Worm (Caenorhabditis elegans) whole organism, L4 larva: ENCODE measurements around the gene K05F1.9.
"Not testable (repeated sequence)": the region's sequence is repeated elsewhere in the genome, so short reads cannot be mapped to it uniquely, and the experiment has no call there.

Experiments
- Y105C5A.15 ChIP-seq: fragments of 200-800 bp; sonication (Bioruptor generic); IDR thresholded peaks from 2 replicates; pipeline ENCODE4 v1.3.6; 2022; ENCODE audit warnings: missing genetic modification characterization, missing compliant biosample characterization
- Y48G9A.11 ChIP-seq: fragments of 200-800 bp; sonication (Bioruptor generic); IDR thresholded peaks from 2 replicates; pipeline ENCODE4 v1.3.6; 2022; ENCODE audit warnings: missing genetic modification reagents, missing genetic modification characterization, missing compliant biosample characterization
- ZK546.5 ChIP-seq, 2 experiments: sonication (generic microtip); optimal IDR thresholded peaks; 2 replicates each; lab custom pipeline; 2017; ENCODE audit warnings: missing biosample characterization in 2 of 2, missing genetic modification characterization in 2 of 2
- ceh-20 ChIP-seq: fragments of 200-800 bp; sonication (Bioruptor generic); IDR thresholded peaks from 2 replicates; pipeline ENCODE4 v1.3.6; 2022; ENCODE audit warnings: missing genetic modification reagents, missing genetic modification characterization, missing compliant biosample characterization
- ceh-32 ChIP-seq: sonication (generic microtip); optimal IDR thresholded peaks from 2 replicates; lab custom pipeline; 2016; ENCODE audit warnings: mild to moderate bottlenecking, missing genetic modification characterization, missing compliant biosample characterization; ENCODE audit not compliant: poor library complexity
- ctbp-1 ChIP-seq: fragments of 200-800 bp; sonication (Bioruptor generic); IDR thresholded peaks from 2 replicates; pipeline ENCODE4 v1.3.6; 2022; ENCODE audit warnings: missing genetic modification reagents, missing genetic modification characterization, missing compliant biosample characterization
- daf-12 ChIP-seq: fragments of 150-350 bp; optimal IDR thresholded peaks from 2 replicates; lab custom pipeline; 2014; ENCODE audit warnings: missing biosample characterization, missing genetic modification reagents, missing genetic modification characterization
- dmd-9 ChIP-seq: fragments of 200-800 bp; sonication (Bioruptor generic); IDR thresholded peaks from 2 replicates; pipeline ENCODE4 v1.3.6; 2022; ENCODE audit warnings: missing genetic modification reagents, missing genetic modification characterization, missing compliant biosample characterization
- duxl-1 ChIP-seq: sonication (generic microtip); optimal IDR thresholded peaks from 2 replicates; lab custom pipeline; 2016; ENCODE audit warnings: mild to moderate bottlenecking, missing genetic modification characterization, moderate library complexity, missing compliant biosample characterization; ENCODE audit not compliant: poor library complexity
- egl-27 ChIP-seq: sonication (generic microtip); optimal IDR thresholded peaks from 3 replicates; lab custom pipeline; 2017; ENCODE audit warnings: missing biosample characterization, missing genetic modification reagents, missing genetic modification characterization
- fkh-10 ChIP-seq: fragments of 150-350 bp; optimal IDR thresholded peaks from 2 replicates; lab custom pipeline; 2014; ENCODE audit warnings: missing biosample characterization, missing genetic modification reagents, missing genetic modification characterization
- fos-1 ChIP-seq: fragments of 150-350 bp; optimal IDR thresholded peaks from 2 replicates; lab custom pipeline; 2014; ENCODE audit warnings: missing biosample characterization, missing genetic modification characterization
- hif-1 ChIP-seq, 2 experiments: sonication (generic microtip); optimal IDR thresholded peaks; 2 replicates each; lab custom pipeline; 2016 to 2017; ENCODE audit warnings: missing compliant biosample characterization in 2 of 2, missing genetic modification characterization in 2 of 2, missing genetic modification reagents in 2 of 2, missing genotype in 2 of 2, mild to moderate bottlenecking in 1 of 2
- hlh-11 ChIP-seq: fragments of 200-800 bp; sonication (Bioruptor generic); optimal IDR thresholded peaks from 2 replicates; lab custom pipeline; 2018; ENCODE audit warnings: mild to moderate bottlenecking, missing genetic modification characterization, missing compliant biosample characterization
- hlh-30 ChIP-seq: sonication (generic microtip); optimal IDR thresholded peaks from 2 replicates; lab custom pipeline; 2017; ENCODE audit warnings: antibody characterized with exemption, mild to moderate bottlenecking, missing genetic modification characterization, missing compliant biosample characterization; ENCODE audit not compliant: insufficient read depth
- jun-1 ChIP-seq: fragments of 150-350 bp; optimal IDR thresholded peaks from 2 replicates; lab custom pipeline; 2014; ENCODE audit warnings: missing biosample characterization, missing genetic modification reagents, missing genetic modification characterization
- lim-7 ChIP-seq: fragments of 200-800 bp; sonication (Bioruptor generic); IDR thresholded peaks from 2 replicates; pipeline ENCODE4 v1.3.6; 2022; ENCODE audit warnings: missing genetic modification characterization, missing compliant biosample characterization
- lin-13 ChIP-seq: fragments of 150-350 bp; optimal IDR thresholded peaks from 2 replicates; lab custom pipeline; 2014; ENCODE audit warnings: missing biosample characterization, missing genetic modification reagents, missing genetic modification characterization
- lin-29 ChIP-seq: fragments of 200-800 bp; sonication (Bioruptor generic); IDR thresholded peaks from 2 replicates; pipeline ENCODE4 v1.3.6; 2022; ENCODE audit warnings: missing genetic modification reagents, missing genetic modification characterization, missing compliant biosample characterization
- madf-5 ChIP-seq, 2 experiments: fragments of 200-800 bp; sonication (Bioruptor generic); IDR thresholded peaks; 2 replicates each; pipeline ENCODE4 v1.3.6; 2022; ENCODE audit warnings: missing compliant biosample characterization in 2 of 2, missing genetic modification characterization in 2 of 2
- mdl-1 ChIP-seq, 2 experiments: fragments of 150-350 bp in 1 of 2; sonication (generic microtip) in 1 of 2; optimal IDR thresholded peaks; 2 replicates each; lab custom pipeline; 2014 to 2017; ENCODE audit warnings: missing biosample characterization in 2 of 2, missing genetic modification characterization in 2 of 2
- mep-1 ChIP-seq: fragments of 150-350 bp; sonication (generic microtip); optimal IDR thresholded peaks from 3 replicates; lab custom pipeline; 2014; ENCODE audit warnings: missing biosample characterization, missing genetic modification characterization
- mxl-3 ChIP-seq: fragments of 200-800 bp; sonication (Bioruptor generic); optimal IDR thresholded peaks from 2 replicates; lab custom pipeline; 2018; ENCODE audit warnings: mild to moderate bottlenecking, missing genetic modification characterization, missing compliant biosample characterization
- nhr-102 ChIP-seq: sonication (generic microtip); optimal IDR thresholded peaks from 2 replicates; lab custom pipeline; 2016; ENCODE audit warnings: mild to moderate bottlenecking, missing genetic modification characterization, moderate library complexity, missing compliant biosample characterization
- nhr-11 ChIP-seq: fragments of 150-350 bp; optimal IDR thresholded peaks from 2 replicates; lab custom pipeline; 2014; ENCODE audit warnings: missing biosample characterization, missing genetic modification characterization
- nhr-25 ChIP-seq: sonication (generic microtip); optimal IDR thresholded peaks from 2 replicates; lab custom pipeline; 2017; ENCODE audit warnings: missing genetic modification characterization, mild to moderate bottlenecking, missing compliant biosample characterization, antibody characterized with exemption, moderate library complexity, borderline replicate concordance; ENCODE audit not compliant: insufficient read depth
- nhr-28 ChIP-seq: fragments of 150-350 bp; optimal IDR thresholded peaks from 2 replicates; lab custom pipeline; 2014; ENCODE audit warnings: missing biosample characterization, missing genetic modification characterization
- nhr-41 ChIP-seq: fragments of 200-800 bp; sonication (Bioruptor generic); IDR thresholded peaks from 2 replicates; pipeline ENCODE4 v1.3.6; 2022; ENCODE audit warnings: missing genetic modification reagents, missing genetic modification characterization, missing compliant biosample characterization
- nhr-48 ChIP-seq: sonication (generic microtip); optimal IDR thresholded peaks from 2 replicates; lab custom pipeline; 2016; ENCODE audit warnings: mild to moderate bottlenecking, missing genetic modification characterization, missing compliant biosample characterization
- pha-4 ChIP-seq, 2 experiments: fragments of 150-350 bp in 1 of 2; fragments of 200-800 bp in 1 of 2; sonication (Bioruptor generic) in 1 of 2; IDR thresholded peaks in 1 of 2; optimal IDR thresholded peaks in 1 of 2; 2 replicates each; pipeline versions ENCODE4 v1.3.6 to Lab custom; 2014 to 2022; ENCODE audit warnings: missing genetic modification characterization in 2 of 2, missing genetic modification reagents in 2 of 2, missing biosample characterization in 1 of 2, missing compliant biosample characterization in 1 of 2
- unc-39 ChIP-seq: sonication (generic microtip); optimal IDR thresholded peaks from 2 replicates; lab custom pipeline; 2017; ENCODE audit warnings: missing biosample characterization, missing genetic modification characterization
- unc-62 ChIP-seq, 3 experiments: fragments of 150-350 bp in 1 of 3; sonication (generic microtip); optimal IDR thresholded peaks in 2 of 3; peaks in 1 of 3; 1 replicate in 1 of 3; 2 replicates in 2 of 3; lab custom pipeline; 2014 to 2017; ENCODE audit warnings: missing biosample characterization in 3 of 3, missing genetic modification characterization in 3 of 3, missing genetic modification reagents in 3 of 3, missing genotype in 1 of 3
- zfp-2 ChIP-seq: sonication (generic microtip); optimal IDR thresholded peaks from 2 replicates; lab custom pipeline; 2016; ENCODE audit warnings: mild to moderate bottlenecking, missing genetic modification characterization, missing compliant biosample characterization
- zip-11 ChIP-seq: fragments of 200-800 bp; sonication (Bioruptor generic); IDR thresholded peaks from 2 replicates; pipeline ENCODE4 v1.3.6; 2022; ENCODE audit warnings: missing genetic modification characterization, missing compliant biosample characterization
- zip-2 ChIP-seq: fragments of 150-350 bp; optimal IDR thresholded peaks from 2 replicates; lab custom pipeline; 2014; ENCODE audit warnings: missing biosample characterization, missing genetic modification characterization
- ztf-7 ChIP-seq: fragments of 150-350 bp; optimal IDR thresholded peaks from 2 replicates; lab custom pipeline; 2014; ENCODE audit warnings: missing biosample characterization, missing genetic modification characterization

Gene K05F1.9

ce11 chrII:5772547-5773142, 28.3 kb downstream of the K05F1.9 start (continued):
- peak; percentile 54; the same call in 1 of the 2 replicates for TF ChIP-seq nhr-41 (GFP tag; lab: Robert Waterston, UW)
- peak; percentile 71; the same call in 1 of the 2 replicates for TF ChIP-seq Y105C5A.15 (GFP tag; lab: Robert Waterston, UW)
- peak; percentile 87 for TF ChIP-seq lim-7 (GFP tag; lab: Robert Waterston, UW)
- no peak for TF ChIP-seq jun-1 (tag; lab: Kevin White, UChicago)
- TF ChIP-seq pha-4 (GFP tag; IDR thresholded peaks at IDR 0.05; lab: Robert Waterston, UW): peak; percentile 66; the same call in 1 of the 2 replicates
- TF ChIP-seq pha-4 (tag; optimal IDR thresholded peaks at IDR 0.05; lab: Kevin White, UChicago): no peak

DNA sequence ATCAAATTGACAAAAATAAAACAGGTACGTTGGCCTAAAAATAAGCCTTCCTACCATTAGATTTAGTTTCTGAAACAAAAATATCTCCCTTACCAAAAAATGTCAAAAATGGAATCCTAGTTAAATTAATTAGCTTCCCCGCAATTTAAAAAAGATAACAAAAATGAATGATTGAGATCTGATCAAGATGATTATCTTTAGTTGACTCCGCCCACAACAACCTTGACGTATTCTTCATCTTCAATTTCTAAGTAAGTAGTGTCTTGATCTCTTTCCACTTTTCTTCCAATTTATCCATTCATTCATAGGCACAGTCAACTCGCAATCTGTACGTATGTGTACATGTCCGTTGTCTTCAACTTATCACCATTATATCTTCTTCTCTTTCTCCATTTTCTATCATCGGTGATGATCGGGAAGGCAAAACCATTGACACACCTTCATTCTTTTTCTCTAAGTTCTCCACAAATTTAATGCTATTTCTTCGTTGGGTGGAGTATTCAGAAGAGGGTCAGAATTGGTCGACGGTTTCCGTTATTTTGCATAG, 32.6 kb downstream of the K05F1.9 start:
- TF ChIP-seq unc-62 (GFP tag; optimal IDR thresholded peaks at IDR 0.05 in 1 of 2; lab: Kevin White, UChicago): peak in 1 of 2 experiments; percentile 44
- TF ChIP-seq unc-62 (tag; optimal IDR thresholded peaks at IDR 0.05; lab: Kevin White, UChicago): no peak
- no peak for TF ChIP-seq ceh-32 (tag; lab: Kevin White, UChicago)
- TF ChIP-seq hlh-11: no peak
- no peak for TF ChIP-seq ctbp-1
- TF ChIP-seq egl-27 (tag; lab: Kevin White, UChicago): no peak
- no peak for TF ChIP-seq daf-12 (tag; lab: Kevin White, UChicago)
- TF ChIP-seq zfp-2 (tag; lab: Kevin White, UChicago): no peak
- no peak for TF ChIP-seq nhr-11
- no peak for TF ChIP-seq dmd-9
- peak; percentile 6 for TF ChIP-seq nhr-28 (tag; lab: Kevin White, UChicago)
- TF ChIP-seq nhr-102 (tag; lab: Kevin White, UChicago): no peak
- TF ChIP-seq ztf-7 (tag; lab: Kevin White, UChicago): no peak
- TF ChIP-seq lin-13 (GFP tag; lab: Kevin White, UChicago): no peak
- no peak for TF ChIP-seq madf-5 (GFP tag; IDR thresholded peaks at IDR 0.05; lab: Robert Waterston, UW)

DNA sequence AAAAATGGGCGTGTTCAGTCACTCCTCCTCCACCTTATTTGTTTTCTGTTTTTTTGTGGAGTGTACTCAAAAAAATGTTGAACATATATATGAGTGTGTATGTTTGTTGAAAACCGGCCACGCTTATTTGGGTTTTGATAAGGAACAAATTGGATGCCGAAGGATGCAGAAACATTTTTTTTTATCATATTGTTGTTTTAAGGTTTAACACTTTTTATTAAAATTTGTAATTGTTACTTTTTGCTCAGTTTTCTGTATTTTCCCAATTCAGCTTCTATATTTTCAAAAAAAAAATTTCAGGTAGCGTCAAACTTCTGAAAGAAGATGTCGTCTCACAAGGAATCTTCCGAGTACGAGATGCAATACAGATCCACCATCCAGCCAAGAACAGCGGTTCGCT, 35.7 kb downstream of the K05F1.9 start, which contains the start of gene ifb-1:
ifb-1 (plus strand) TSS at position 301 of the 400 bp plus-strand sequence.
- no peak for TF ChIP-seq ceh-20 (GFP tag; lab: Robert Waterston, UW)
- no peak for TF ChIP-seq zip-11 (GFP tag; lab: Robert Waterston, UW)
- no peak for TF ChIP-seq duxl-1
- TF ChIP-seq lin-29 (GFP tag; lab: Robert Waterston, UW): no peak
- TF ChIP-seq nhr-48: no peak
- no peak for TF ChIP-seq nhr-25
- no peak for TF ChIP-seq fos-1 (tag; lab: Kevin White, UChicago)
- TF ChIP-seq, all 104 proteins: peak for 0

DNA sequence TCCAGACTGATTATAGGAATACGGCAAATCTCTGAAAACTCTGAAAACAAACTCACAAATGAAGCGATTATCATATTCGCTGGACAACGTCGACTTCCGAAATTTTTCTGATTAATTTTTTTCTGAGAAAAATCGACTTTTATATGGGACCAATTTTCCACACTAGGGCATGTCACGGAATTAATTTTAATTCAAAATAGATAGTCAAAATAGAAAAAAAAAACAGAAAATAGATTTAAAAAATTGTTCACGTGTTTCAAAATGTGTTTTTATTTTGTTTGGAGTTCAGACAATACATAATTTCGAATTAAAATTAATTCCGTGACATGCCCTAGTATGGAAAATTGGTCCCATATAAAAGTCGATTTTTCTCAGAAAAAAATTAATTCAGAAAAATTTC, 43.3 kb downstream of the K05F1.9 start, which contains the start of the genes F10C1.3 and F10C1.23:
F10C1.3 (minus strand) TSS at position 101 of the 400 bp plus-strand sequence.
F10C1.23 (plus strand) TSS at position 385 of the 400 bp plus-strand sequence.
- TF ChIP-seq hif-1 (tag; optimal IDR thresholded peaks at IDR 0.05; lab: Kevin White, UChicago); zip-2 (tag; lab: Kevin White, UChicago); hlh-30 (tag; lab: Kevin White, UChicago): not testable (repeated sequence)

DNA sequence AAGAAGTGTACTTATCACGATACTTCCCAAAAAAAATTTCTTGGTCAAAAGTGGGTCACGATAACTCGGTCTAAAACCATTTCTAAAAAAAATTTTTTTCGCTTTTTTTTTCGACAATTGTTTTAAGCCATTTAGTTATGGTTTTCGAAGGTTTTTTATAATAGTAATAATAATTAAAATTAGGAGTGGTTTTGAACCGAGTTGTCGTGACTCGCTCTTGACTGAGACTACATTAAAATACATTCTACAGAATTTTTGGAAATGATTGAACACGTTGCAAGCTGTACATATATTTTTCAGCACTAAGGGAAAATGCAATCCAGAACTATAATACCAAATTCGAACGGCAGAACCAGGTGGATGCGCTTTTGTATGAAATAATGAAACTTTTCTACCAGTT, 46.8 kb downstream of the K05F1.9 start, which contains the start of gene F10C1.8:
F10C1.8 (plus strand) TSS at position 301 of the 400 bp plus-strand sequence.
- TF ChIP-seq egl-27 (tag; lab: Kevin White, UChicago): no peak
- TF ChIP-seq mxl-3 (GFP tag; lab: Kevin White, UChicago): no peak
- no peak for TF ChIP-seq mep-1
- no peak for TF ChIP-seq unc-39
- no peak for TF ChIP-seq pha-4 (GFP tag; IDR thresholded peaks at IDR 0.05; lab: Robert Waterston, UW)
- TF ChIP-seq pha-4 (tag; optimal IDR thresholded peaks at IDR 0.05; lab: Kevin White, UChicago): no peak
- no peak for TF ChIP-seq unc-62 (GFP tag; optimal IDR thresholded peaks at IDR 0.05 in 1 of 2; lab: Kevin White, UChicago)
- TF ChIP-seq unc-62 (tag; optimal IDR thresholded peaks at IDR 0.05; lab: Kevin White, UChicago): no peak
- TF ChIP-seq ZK546.5 (tag; optimal IDR thresholded peaks at IDR 0.05; lab: Kevin White, UChicago): no peak
- no peak for TF ChIP-seq mdl-1 (tag; optimal IDR thresholded peaks at IDR 0.05; lab: Kevin White, UChicago)
- no peak for TF ChIP-seq ceh-20 (GFP tag; lab: Robert Waterston, UW)
- no peak for TF ChIP-seq Y48G9A.11 (GFP tag; lab: Robert Waterston, UW)
- no peak for TF ChIP-seq fkh-10
- TF ChIP-seq, all 104 proteins: peak for 0
